Fruit fly (Drosophila melanogaster) whole organism, embryonic: ENCODE measurements around the gene IntS10.

Experiments used
- ATbp ChIP-seq: fragments of 200-800 bp; sonication (Bioruptor generic); optimal IDR thresholded peaks from 2 replicates; lab custom pipeline; 2017; ENCODE audit warnings: missing biosample characterization, mild to moderate bottlenecking, missing genetic modification characterization, missing genetic modification reagents
- Atf6 ChIP-seq: fragments of 200-800 bp; sonication (Bioruptor generic); IDR thresholded peaks from 2 replicates; pipeline ENCODE4 v1.3.6; 2022; ENCODE audit warnings: missing biosample characterization, missing genetic modification characterization
- Bteb2 ChIP-seq: fragments of 200-800 bp; sonication (Bioruptor generic); optimal IDR thresholded peaks from 2 replicates; lab custom pipeline; 2016; ENCODE audit warnings: missing biosample characterization, missing genetic modification characterization
- CG11247 ChIP-seq: fragments of 200-800 bp; sonication (Bioruptor generic); IDR thresholded peaks from 2 replicates; pipeline ENCODE4 v1.3.6; 2022; ENCODE audit warnings: missing biosample characterization, missing genetic modification characterization
- CG12104 ChIP-seq: fragments of 200-800 bp; sonication (Bioruptor generic); optimal IDR thresholded peaks from 3 replicates; lab custom pipeline; 2016; ENCODE audit warnings: missing biosample characterization, missing genetic modification characterization
- CG13296 ChIP-seq: fragments of 200-800 bp; sonication (Bioruptor generic); optimal IDR thresholded peaks from 3 replicates; lab custom pipeline; 2018; ENCODE audit warnings: missing biosample characterization, mild to moderate bottlenecking, missing genetic modification characterization
- CG14860 ChIP-seq: fragments of 200-800 bp; sonication (Bioruptor generic); IDR thresholded peaks from 3 replicates; pipeline ENCODE4 v1.3.6; 2022; ENCODE audit warnings: missing biosample characterization, missing genetic modification characterization; ENCODE audit not compliant: partially characterized antibody
- CG1603 ChIP-seq: fragments of 200-800 bp; sonication (Bioruptor generic); optimal IDR thresholded peaks from 2 replicates; lab custom pipeline; 2019; ENCODE audit warnings: missing biosample characterization, mild to moderate bottlenecking, missing genetic modification characterization, moderate library complexity
- CG17328 ChIP-seq: fragments of 200-800 bp; sonication (Bioruptor generic); IDR thresholded peaks from 2 replicates; pipeline ENCODE4 v1.3.6; 2022; ENCODE audit warnings: missing biosample characterization, missing genetic modification characterization
- CG18476 ChIP-seq: fragments of 200-800 bp; sonication (Bioruptor generic); optimal IDR thresholded peaks from 2 replicates; lab custom pipeline; 2016; ENCODE audit warnings: missing biosample characterization, mild to moderate bottlenecking, missing genetic modification characterization
- CG2199 ChIP-seq: fragments of 200-800 bp; sonication (Bioruptor generic); IDR thresholded peaks from 3 replicates; pipeline ENCODE4 v1.3.6; 2022; ENCODE audit warnings: missing biosample characterization, missing genetic modification characterization
- CG2712 ChIP-seq: fragments of 200-800 bp; optimal IDR thresholded peaks from 3 replicates; lab custom pipeline; 2019; ENCODE audit warnings: missing biosample characterization, mild to moderate bottlenecking, missing genetic modification characterization, moderate library complexity
- CG42726 ChIP-seq: fragments of 200-800 bp; sonication (Bioruptor generic); IDR thresholded peaks from 2 replicates; pipeline ENCODE4 v1.3.6; 2022; ENCODE audit warnings: missing biosample characterization, missing genetic modification characterization; ENCODE audit not compliant: partially characterized antibody
- CG6791 ChIP-seq: fragments of 200-800 bp; sonication (Bioruptor generic); IDR thresholded peaks from 3 replicates; pipeline ENCODE4 v1.3.6; 2022; ENCODE audit warnings: missing biosample characterization, missing genetic modification characterization; ENCODE audit not compliant: partially characterized antibody
- CG8281 ChIP-seq: fragments of 200-800 bp; sonication (Bioruptor generic); optimal IDR thresholded peaks from 2 replicates; lab custom pipeline; 2018; ENCODE audit warnings: missing biosample characterization, mild to moderate bottlenecking, missing genetic modification characterization, moderate library complexity
- CG8388 ChIP-seq: fragments of 200-800 bp; sonication (Bioruptor generic); optimal IDR thresholded peaks from 2 replicates; lab custom pipeline; 2019; ENCODE audit warnings: missing biosample characterization, mild to moderate bottlenecking, missing genetic modification characterization, moderate library complexity
- CG8765 ChIP-seq: fragments of 200-800 bp; sonication (Bioruptor generic); IDR thresholded peaks from 2 replicates; pipeline ENCODE4 v1.3.6; 2022; ENCODE audit warnings: missing biosample characterization, missing genetic modification characterization
- CG9932 ChIP-seq: fragments of 200-800 bp; sonication (Bioruptor generic); IDR thresholded peaks from 2 replicates; pipeline ENCODE4 v1.3.6; 2022; ENCODE audit warnings: missing biosample characterization, missing genetic modification characterization
- CoRest ChIP-seq: fragments of 200-800 bp; sonication (Bioruptor generic); optimal IDR thresholded peaks from 3 replicates; lab custom pipeline; 2018; ENCODE audit warnings: missing biosample characterization, mild to moderate bottlenecking, missing genetic modification characterization, moderate library complexity
- Deaf1 ChIP-seq: fragments of 200-800 bp; optimal IDR thresholded peaks from 3 replicates; lab custom pipeline; 2019; ENCODE audit warnings: missing biosample characterization, mild to moderate bottlenecking, missing genetic modification characterization, moderate library complexity
- Doc3 ChIP-seq: fragments of 200-800 bp; sonication (Bioruptor generic); IDR thresholded peaks from 3 replicates; pipeline ENCODE4 v1.3.6; 2022; ENCODE audit warnings: missing biosample characterization, missing genetic modification characterization; ENCODE audit not compliant: partially characterized antibody
- Dref ChIP-seq: fragments of 200-800 bp; sonication (Bioruptor generic); IDR thresholded peaks from 2 replicates; pipeline ENCODE4 v1.3.6; 2022; ENCODE audit warnings: missing biosample characterization, missing genetic modification characterization
- Hr39 ChIP-seq: fragments of >200 bp; optimal IDR thresholded peaks from 2 replicates; lab custom pipeline; 2017
- NK7.1 ChIP-seq: fragments of 200-800 bp; sonication (Bioruptor generic); optimal IDR thresholded peaks from 3 replicates; lab custom pipeline; 2016; ENCODE audit warnings: missing biosample characterization, missing genetic modification characterization
- Neu2 ChIP-seq: fragments of 200-800 bp; sonication (Bioruptor generic); optimal IDR thresholded peaks from 3 replicates; lab custom pipeline; 2016; ENCODE audit warnings: missing biosample characterization, missing genetic modification characterization, borderline replicate concordance
- ara ChIP-seq: fragments of 200-800 bp; sonication (Bioruptor generic); IDR thresholded peaks from 2 replicates; pipeline ENCODE4 v1.3.6; 2022; ENCODE audit warnings: missing biosample characterization, missing genetic modification characterization
- bcd ChIP-seq: fragments of 200-800 bp; sonication (Bioruptor generic); optimal IDR thresholded peaks from 2 replicates; lab custom pipeline; 2017; ENCODE audit warnings: missing biosample characterization, mild to moderate bottlenecking, missing genetic modification characterization
- br ChIP-seq: fragments of >200 bp; optimal IDR thresholded peaks from 2 replicates; lab custom pipeline; 2017
- bsh ChIP-seq, 2 experiments: fragments of 200-800 bp; sonication (Bioruptor generic); optimal IDR thresholded peaks; 2 replicates each; lab custom pipeline; 2017 to 2018; ENCODE audit warnings: mild to moderate bottlenecking in 2 of 2, missing biosample characterization in 2 of 2, missing genetic modification characterization in 2 of 2, moderate library complexity in 1 of 2
- cad ChIP-seq: fragments of >200 bp; optimal IDR thresholded peaks from 2 replicates; lab custom pipeline; 2017; ENCODE audit warnings: missing biosample characterization, missing genetic modification characterization
- cg ChIP-seq: fragments of 200-800 bp; sonication (Bioruptor generic); optimal IDR thresholded peaks from 3 replicates; lab custom pipeline; 2019; ENCODE audit warnings: missing biosample characterization, mild to moderate bottlenecking, missing genetic modification characterization, moderate library complexity
- chn ChIP-seq: fragments of 200-800 bp; sonication (Bioruptor generic); optimal IDR thresholded peaks from 2 replicates; lab custom pipeline; 2016; ENCODE audit warnings: missing biosample characterization, missing genetic modification characterization
- dmrt99B ChIP-seq: fragments of 200-800 bp; sonication (Bioruptor generic); optimal IDR thresholded peaks from 2 replicates; lab custom pipeline; 2018; ENCODE audit warnings: missing biosample characterization, mild to moderate bottlenecking, missing genetic modification characterization, moderate library complexity
- ems ChIP-seq: fragments of 200-800 bp; sonication (Bioruptor generic); optimal IDR thresholded peaks from 3 replicates; lab custom pipeline; 2016; ENCODE audit warnings: missing biosample characterization, missing genetic modification characterization
- fd102C ChIP-seq: fragments of 200-800 bp; sonication (Bioruptor generic); optimal IDR thresholded peaks from 2 replicates; lab custom pipeline; 2018; ENCODE audit warnings: missing biosample characterization, mild to moderate bottlenecking, missing genetic modification characterization, moderate library complexity
- gfzf ChIP-seq: fragments of 200-800 bp; sonication (Bioruptor generic); optimal IDR thresholded peaks from 2 replicates; lab custom pipeline; 2016; ENCODE audit warnings: missing biosample characterization, mild to moderate bottlenecking, missing genetic modification characterization, moderate library complexity
- gsb ChIP-seq: fragments of 200-800 bp; sonication (Bioruptor generic); IDR thresholded peaks from 2 replicates; pipeline ENCODE4 v1.3.6; 2022; ENCODE audit warnings: missing biosample characterization, missing genetic modification characterization
- ken ChIP-seq: fragments of 200-800 bp; sonication (Bioruptor generic); IDR thresholded peaks from 3 replicates; pipeline ENCODE4 v1.3.6; 2022; ENCODE audit warnings: missing biosample characterization, missing genetic modification characterization
- luna ChIP-seq: fragments of 200-800 bp; sonication (Bioruptor generic); optimal IDR thresholded peaks from 2 replicates; lab custom pipeline; 2016; ENCODE audit warnings: missing biosample characterization, missing genetic modification characterization
- maf-S ChIP-seq: fragments of 200-800 bp; sonication (Bioruptor generic); optimal IDR thresholded peaks from 2 replicates; lab custom pipeline; 2016; ENCODE audit warnings: missing biosample characterization, missing genetic modification characterization
- p53 ChIP-seq: fragments of 200-800 bp; sonication (Bioruptor generic); optimal IDR thresholded peaks from 2 replicates; lab custom pipeline; 2016; ENCODE audit warnings: missing biosample characterization, missing genetic modification characterization
- peb ChIP-seq: fragments of 200-800 bp; sonication (Bioruptor generic); IDR thresholded peaks from 2 replicates; pipeline ENCODE4 v1.3.6; 2022; ENCODE audit warnings: missing biosample characterization, missing genetic modification characterization
- pzg ChIP-seq: fragments of 200-800 bp; sonication (Bioruptor generic); optimal IDR thresholded peaks from 3 replicates; lab custom pipeline; 2018; ENCODE audit warnings: missing biosample characterization, mild to moderate bottlenecking, missing genetic modification characterization, moderate library complexity
- ranshi ChIP-seq: fragments of 200-800 bp; sonication (Bioruptor generic); IDR thresholded peaks from 2 replicates; pipeline ENCODE4 v1.3.6; 2022; ENCODE audit warnings: missing biosample characterization, missing genetic modification characterization
- row ChIP-seq: fragments of 200-800 bp; sonication (Bioruptor generic); IDR thresholded peaks from 3 replicates; pipeline ENCODE4 v1.3.6; 2022; ENCODE audit warnings: missing biosample characterization, missing genetic modification characterization
- scrt ChIP-seq: fragments of 200-800 bp; sonication (Bioruptor generic); optimal IDR thresholded peaks from 2 replicates; lab custom pipeline; 2018; ENCODE audit warnings: missing biosample characterization, mild to moderate bottlenecking, missing genetic modification characterization, moderate library complexity
- sd ChIP-seq: fragments of 200-800 bp; sonication (Bioruptor generic); optimal IDR thresholded peaks from 3 replicates; lab custom pipeline; 2018; ENCODE audit warnings: missing biosample characterization, mild to moderate bottlenecking, missing genetic modification characterization, moderate library complexity
- seq ChIP-seq: fragments of 200-800 bp; sonication (Bioruptor generic); IDR thresholded peaks from 2 replicates; pipeline ENCODE4 v1.3.6; 2022; ENCODE audit warnings: missing biosample characterization, missing genetic modification characterization
- so ChIP-seq: fragments of 200-800 bp; sonication (Bioruptor generic); IDR thresholded peaks from 3 replicates; pipeline ENCODE4 v1.3.6; 2022; ENCODE audit warnings: missing biosample characterization, missing genetic modification characterization
- tgo ChIP-seq: fragments of 200-800 bp; sonication (Bioruptor generic); IDR thresholded peaks from 3 replicates; pipeline ENCODE4 v1.3.6; 2022; ENCODE audit warnings: missing biosample characterization, missing genetic modification characterization
- vvl ChIP-seq: fragments of 200-800 bp; sonication (Bioruptor generic); IDR thresholded peaks from 2 replicates; pipeline ENCODE4 v1.3.6; 2022; ENCODE audit warnings: missing biosample characterization, missing genetic modification characterization

The IntS10 gene

dm6 chr3L:3802677-3803076, 3.8 kb upstream of the IntS10 start (continued):
- TF ChIP-seq Neu2 = peak; percentile 9
- peak; percentile 84 for TF ChIP-seq CG9932 (GFP tag; lab: Robert Waterston, UW)
- peak; percentile 45 for TF ChIP-seq luna
- TF ChIP-seq CG1603 (tag; lab: Kevin White, UChicago) = peak; percentile 56
- TF ChIP-seq NK7.1 (GFP tag; lab: Kevin White, UChicago) = peak; percentile 56
- peak; percentile 73 for TF ChIP-seq bcd (GFP tag; lab: Kevin White, UChicago)
- TF ChIP-seq chn (GFP tag; lab: Kevin White, UChicago) = peak; percentile 58
- 0 out of 2 replicates have a peak, but pooled peaks have one; percentile 14 for TF ChIP-seq gsb (GFP tag; lab: Robert Waterston, UW)
- TF ChIP-seq seq (GFP tag; lab: Robert Waterston, UW) = peak; percentile 74
- TF ChIP-seq CG18476 = peak; percentile 23
- TF ChIP-seq CG11247 (GFP tag; lab: Robert Waterston, UW) = peak; percentile 65; the same call in 1 of the 2 replicates
- TF ChIP-seq ken (GFP tag; lab: Robert Waterston, UW) = peak; percentile 39; the same call in 1 of the 3 replicates
- peak; percentile 71 for TF ChIP-seq CoRest
- TF ChIP-seq fd102C = no peak
- TF ChIP-seq br (lab: Kevin White, UChicago) = no peak
- TF ChIP-seq tgo (GFP tag; lab: Robert Waterston, UW) = peak; percentile 81
- no peak; the same call in 1 of the 2 replicates for TF ChIP-seq peb (GFP tag; lab: Robert Waterston, UW)
- TF ChIP-seq row (GFP tag; lab: Robert Waterston, UW) = peak; percentile 91
- TF ChIP-seq maf-S (GFP tag; lab: Kevin White, UChicago) = peak; percentile 23
- TF ChIP-seq ATbp = peak; percentile 39
- TF ChIP-seq cad (GFP tag; lab: Kevin White, UChicago) = no peak
- TF ChIP-seq sd (tag; lab: Kevin White, UChicago) = peak; percentile 53
- TF ChIP-seq ranshi (GFP tag; lab: Robert Waterston, UW) = peak; percentile 73
- TF ChIP-seq CG6791 = no peak
- TF ChIP-seq CG12104 (GFP tag; lab: Kevin White, UChicago) = peak; percentile 32
- TF ChIP-seq CG17328 (GFP tag; lab: Robert Waterston, UW) = peak; percentile 73
- peak; percentile 49 for TF ChIP-seq Deaf1 (tag; lab: Kevin White, UChicago)
- peak; percentile 2 for TF ChIP-seq CG8281 (tag; lab: Kevin White, UChicago)
- no peak for TF ChIP-seq CG2199
- peak; percentile 60 for TF ChIP-seq CG2712 (tag; lab: Kevin White, UChicago)
- TF ChIP-seq CG13296 = peak; percentile 73
- no peak for TF ChIP-seq Doc3
- peak; percentile 6; the same call in 1 of the 2 replicates for TF ChIP-seq ara (GFP tag; lab: Robert Waterston, UW)
- peak; percentile 88 for TF ChIP-seq Atf6 (GFP tag; lab: Robert Waterston, UW)
- no peak for TF ChIP-seq Hr39 (lab: Kevin White, UChicago)
- peak in 1 of 2 experiments; percentile 58 for TF ChIP-seq bsh (GFP tag; optimal IDR thresholded peaks at IDR 0.05; lab: Kevin White, UChicago)
- no peak for TF ChIP-seq p53 (GFP tag; lab: Kevin White, UChicago)
- no peak for TF ChIP-seq CG8765 (GFP tag; lab: Robert Waterston, UW)
- no peak for TF ChIP-seq gfzf (GFP tag; lab: Kevin White, UChicago)
- TF ChIP-seq Bteb2 = peak; percentile 80
- peak; percentile 5 for TF ChIP-seq pzg (GFP tag; lab: Kevin White, UChicago)
- 0 out of 2 replicates have a peak, but pooled peaks have one; percentile 25 for TF ChIP-seq Dref (GFP tag; lab: Robert Waterston, UW)
- TF ChIP-seq vvl (GFP tag; lab: Robert Waterston, UW) = peak; percentile 91
- no peak for TF ChIP-seq CG14860 (GFP tag; lab: Robert Waterston, UW)
- TF ChIP-seq cg (GFP tag; lab: Kevin White, UChicago) = no peak
- TF ChIP-seq dmrt99B (tag; lab: Kevin White, UChicago) = peak; percentile 71
- peak; percentile 80; the same call in 2 of the 3 replicates for TF ChIP-seq so (GFP tag; lab: Robert Waterston, UW)
- peak; percentile 65 for TF ChIP-seq scrt (GFP tag; lab: Kevin White, UChicago)
- TF ChIP-seq CG8388 = peak; percentile 36
- no peak for TF ChIP-seq CG42726
- TF ChIP-seq ems = peak; percentile 76
